Worm (Caenorhabditis elegans): ENCODE results near the gene col-120.
A peak's percentile ranks its signal among the peaks of the same experiment; 100 is the strongest.

col-120 gene

DNA sequence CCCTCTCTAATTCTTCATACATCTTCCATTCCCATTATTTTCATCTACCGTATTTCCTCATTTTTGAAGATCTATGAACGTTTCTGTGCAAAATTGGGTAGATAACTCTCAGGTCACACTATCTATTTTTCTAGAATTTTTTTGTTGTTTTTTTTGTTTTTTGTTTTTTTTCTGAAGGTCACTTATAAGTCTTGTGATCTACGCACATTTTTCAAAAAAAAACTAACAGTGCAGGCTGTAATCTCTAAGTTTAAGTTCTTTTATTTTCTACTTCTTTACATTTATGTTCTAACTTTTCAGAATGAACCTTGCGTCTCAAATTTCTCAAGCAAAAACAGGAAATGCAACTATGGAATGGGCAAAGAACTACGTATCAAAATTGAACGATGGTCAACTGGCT, 8.2 kb upstream of the col-120 start, which contains the start of gene flh-3:
TSS of gene flh-3 (plus strand) at position 301 of the 400 bp plus-strand sequence.
- TF ChIP-seq lin-15B (tag; optimal IDR thresholded peaks at IDR 0.05) (no peak), ceh-88 (GFP tag; IDR thresholded peaks at IDR 0.05) (no peak), unc-130 (tag; optimal IDR thresholded peaks at IDR 0.05) (no peak), dpl-1 (GFP tag; optimal IDR thresholded peaks at IDR 0.05) (no peak), vab-15 (tag; optimal IDR thresholded peaks at IDR 0.05) (no peak), F16B12.6 (tag; optimal IDR thresholded peaks at IDR 0.05) (no peak), jun-1 (tag; optimal IDR thresholded peaks at IDR 0.05) (no peak), sptf-1 (tag; optimal IDR thresholded peaks at IDR 0.05) (no peak), nhr-85 (tag) (no peak), unc-86 (tag; optimal IDR thresholded peaks at IDR 0.05) (no peak), aha-1 (tag; optimal IDR thresholded peaks at IDR 0.05) (no peak), unc-62 (GFP tag; optimal IDR thresholded peaks at IDR 0.05) (no peak), unc-98 (GFP tag; IDR thresholded peaks at IDR 0.05) (no peak), mef-2 (tag; optimal IDR thresholded peaks at IDR 0.05) (no peak), nhr-76 (tag; optimal IDR thresholded peaks at IDR 0.05) (no peak), fkh-8 (tag; optimal IDR thresholded peaks at IDR 0.05) (no peak), hlh-17 (GFP tag; optimal IDR thresholded peaks at IDR 0.05; ENCODE audit: borderline replicate concordance) (no peak), pqm-1 (tag; optimal IDR thresholded peaks at IDR 0.05) (no peak)

DNA sequence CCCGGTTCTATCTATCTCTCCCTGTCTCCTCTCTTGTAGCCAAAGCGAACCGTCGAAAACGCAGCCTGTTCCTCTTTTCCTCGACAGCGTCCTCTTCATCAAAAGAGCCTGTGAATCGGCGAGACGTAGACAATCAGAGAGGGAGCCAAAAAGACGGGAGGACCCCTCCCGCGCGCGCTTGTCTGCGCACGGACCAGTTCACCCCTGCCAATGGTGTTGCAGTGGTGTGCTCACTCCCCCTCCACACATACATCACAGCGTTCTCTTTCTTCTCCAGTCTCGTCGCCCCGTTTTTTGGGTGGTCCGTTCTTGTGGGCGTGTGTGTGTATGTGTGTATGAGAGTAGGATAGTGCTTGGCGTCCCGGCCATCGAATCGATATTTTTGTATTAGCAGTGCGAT, 7.3 kb upstream of the col-120 start:
- TF ChIP-seq aly-2 (tag; optimal IDR thresholded peaks at IDR 0.05) (no peak), mef-2 (tag; optimal IDR thresholded peaks at IDR 0.05) (no peak), nhr-77 (tag; optimal IDR thresholded peaks at IDR 0.05) (no peak), ztf-11 (tag; optimal IDR thresholded peaks at IDR 0.05) (peak in 1 of 2 experiments; percentile 28), efl-1 (optimal IDR thresholded peaks at IDR 0.05) (no peak), efl-1 (GFP tag; optimal IDR thresholded peaks at IDR 0.05 in 1 of 2) (peak in 1 of 2 experiments; percentile 11)

DNA sequence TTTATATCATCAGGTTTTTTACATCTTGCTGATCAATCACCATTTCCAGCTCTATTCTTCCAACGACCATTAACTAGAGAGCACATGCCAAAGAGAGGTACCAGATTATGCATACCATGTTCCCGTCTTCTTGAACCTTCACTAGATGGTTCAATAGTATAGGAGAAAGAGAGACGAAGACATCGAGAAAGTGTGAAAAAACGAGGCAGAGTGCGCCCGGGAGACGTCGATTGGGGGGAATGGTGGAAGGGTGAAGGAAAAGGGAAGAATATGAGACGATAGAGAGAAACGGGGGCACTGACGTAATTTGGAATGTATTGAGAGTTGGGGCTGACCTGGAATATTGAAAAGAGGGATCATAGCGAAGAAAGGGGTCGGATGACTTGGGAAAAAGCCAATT, 6.0 kb upstream of the col-120 start:
- no peak for TF ChIP-seq zag-1 (tag; optimal IDR thresholded peaks at IDR 0.05)
- TF ChIP-seq blmp-1 (tag; optimal IDR thresholded peaks at IDR 0.05) = peak; percentile 56

DNA sequence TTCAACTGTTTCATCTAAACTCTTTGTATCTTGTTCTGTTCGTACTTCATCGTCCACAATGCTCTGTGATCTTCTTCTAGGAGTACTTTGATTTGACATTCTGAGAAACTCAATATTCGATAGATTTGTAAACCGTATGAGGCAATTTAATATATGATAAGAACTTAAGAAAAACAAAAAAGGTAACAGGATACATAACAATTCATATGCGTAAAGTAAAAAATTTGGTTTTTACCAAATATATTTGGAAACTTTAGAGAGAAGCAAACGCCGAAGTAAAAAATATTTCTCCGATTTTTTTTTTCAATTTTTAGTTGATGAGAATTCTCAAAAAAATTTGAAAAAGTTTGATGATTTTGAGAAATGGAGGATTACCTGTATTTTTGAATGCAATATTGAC, 4.9 kb upstream of the col-120 start, which contains the start of gene Y11D7A.19:
TSS of gene Y11D7A.19 (minus strand) at position 101 of the 400 bp plus-strand sequence.
- no peak for TF ChIP-seq zag-1 (tag; optimal IDR thresholded peaks at IDR 0.05)
- no peak for TF ChIP-seq nhr-76 (tag; optimal IDR thresholded peaks at IDR 0.05)
- TF ChIP-seq irx-1 (tag; optimal IDR thresholded peaks at IDR 0.05) = no peak
- TF ChIP-seq ceh-88 (GFP tag; IDR thresholded peaks at IDR 0.05) = no peak
- TF ChIP-seq mep-1 (tag; optimal IDR thresholded peaks at IDR 0.05) = no peak
- TF ChIP-seq nhr-12 (tag; optimal IDR thresholded peaks at IDR 0.05) = no peak
- TF ChIP-seq snpc-4 (tag; optimal IDR thresholded peaks at IDR 0.05) = no peak
- TF ChIP-seq unc-98 (GFP tag; IDR thresholded peaks at IDR 0.05) = no peak
- no peak for TF ChIP-seq nhr-47 (tag; optimal IDR thresholded peaks at IDR 0.05)
- no peak for TF ChIP-seq lin-13 (GFP tag; optimal IDR thresholded peaks at IDR 0.05)
- TF ChIP-seq swsn-7 (tag; optimal IDR thresholded peaks at IDR 0.05) = no peak
- no peak for TF ChIP-seq hlh-4 (tag; optimal IDR thresholded peaks at IDR 0.05)
- no peak for TF ChIP-seq Y116A8C.19 (tag; optimal IDR thresholded peaks at IDR 0.05; ENCODE audit: borderline replicate concordance)
- no peak for TF ChIP-seq unc-30 (tag; optimal IDR thresholded peaks at IDR 0.05)
- TF ChIP-seq pqm-1 (tag; optimal IDR thresholded peaks at IDR 0.05) = no peak
- no peak for TF ChIP-seq elt-3 (tag; optimal IDR thresholded peaks at IDR 0.05)
- no peak for TF ChIP-seq lin-15B (tag; optimal IDR thresholded peaks at IDR 0.05)
- TF ChIP-seq tbx-2 (tag; optimal IDR thresholded peaks at IDR 0.05) = no peak
- no peak for TF ChIP-seq lin-14 (GFP tag; optimal IDR thresholded peaks at IDR 0.05)
- no peak for TF ChIP-seq mef-2 (tag; optimal IDR thresholded peaks at IDR 0.05)
